Fruit fly (Drosophila melanogaster): ENCODE measurements around the gene CG9459.

dm6 chr3R:9821091-9821490 lies 2.9 kb upstream of the CG9459 start, which contains the start of gene CG42857:
- no peak for TF ChIP-seq bab1 (GFP tag; optimal IDR thresholded peaks at IDR 0.05)
- TF ChIP-seq ovo (GFP tag; optimal IDR thresholded peaks at IDR 0.05) = no peak
- no peak for TF ChIP-seq kay (GFP tag; ENCODE audit: borderline replicate concordance)
- no peak for TF ChIP-seq CG5204 (GFP tag; optimal IDR thresholded peaks at IDR 0.05)
- no peak for TF ChIP-seq CG11617 (GFP tag; optimal IDR thresholded peaks at IDR 0.05)
- TF ChIP-seq toe (GFP tag; optimal IDR thresholded peaks at IDR 0.05) = no peak
- TF ChIP-seq CG33017 (tag; optimal IDR thresholded peaks at IDR 0.05) = no peak
- no peak for TF ChIP-seq CG14711 (tag; optimal IDR thresholded peaks at IDR 0.05)
